Fruit fly (Drosophila melanogaster) whole organism, adult: ENCODE measurements around the gene ZnT86D.

Experiments
- CG7045 ChIP-seq: fragments of 200-800 bp; sonication (Bioruptor generic); optimal IDR thresholded peaks from 2 replicates; lab custom pipeline; 2017; ENCODE audit warnings: missing biosample characterization, mild to moderate bottlenecking, missing genetic modification characterization
- Clk ChIP-seq: fragments of 200-800 bp; sonication (Bioruptor generic); optimal IDR thresholded peaks from 2 replicates; lab custom pipeline; 2017; ENCODE audit warnings: missing biosample characterization, missing genetic modification characterization
- cic ChIP-seq: fragments of 200-800 bp; sonication (Bioruptor generic); optimal IDR thresholded peaks from 2 replicates; lab custom pipeline; 2017; ENCODE audit warnings: missing biosample characterization, mild to moderate bottlenecking, missing genetic modification characterization, moderate library complexity
- kay ChIP-seq: fragments of 200-800 bp; sonication (Bioruptor generic); peaks from one replicate; lab custom pipeline; 2016; ENCODE audit warnings: missing biosample characterization, missing genetic modification characterization, borderline replicate concordance
- pad ChIP-seq: fragments of 200-800 bp; sonication (Bioruptor generic); optimal IDR thresholded peaks from 3 replicates; lab custom pipeline; 2017; ENCODE audit warnings: missing biosample characterization, missing genetic modification characterization, mild to moderate bottlenecking, moderate library complexity, missing genetic modification reagents

DNA sequence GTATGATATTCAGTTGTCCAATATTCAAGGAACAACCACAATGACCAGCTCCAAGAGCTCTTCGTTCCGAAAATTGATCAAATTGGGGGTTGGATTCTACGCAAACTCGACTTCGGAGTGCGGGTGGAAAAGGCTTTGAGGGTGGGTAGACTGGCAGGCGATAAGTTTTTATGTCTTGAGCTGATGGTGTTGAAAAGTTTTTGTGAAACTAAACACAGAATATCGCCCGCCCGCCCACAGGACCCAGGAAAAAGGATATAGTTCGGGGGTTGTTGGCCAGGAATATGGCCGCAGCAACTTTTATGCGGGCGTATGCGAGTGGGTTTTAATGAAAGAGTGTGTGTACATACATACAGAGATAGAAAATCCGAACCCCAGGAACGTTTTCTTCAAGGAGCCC, 49.2 kb upstream of the ZnT86D start:
- TF ChIP-seq pad (GFP tag; lab: Kevin White, UChicago) (no peak), Clk (GFP tag; lab: Kevin White, UChicago) (no peak), kay (no peak), cic (GFP tag; lab: Kevin White, UChicago) (no peak), CG7045 (GFP tag; lab: Kevin White, UChicago) (no peak)
